Fruit fly (Drosophila melanogaster) whole organism, embryonic: ENCODE data around the gene Lim3.

Experiments used
- Antp ChIP-seq: fragments of 200-800 bp; sonication (Bioruptor generic); optimal IDR thresholded peaks from 3 replicates; lab custom pipeline; 2016; ENCODE audit warnings: missing biosample characterization, missing genetic modification characterization
- CG10267 ChIP-seq: fragments of 200-800 bp; sonication (Bioruptor generic); optimal IDR thresholded peaks from 2 replicates; lab custom pipeline; 2018; ENCODE audit warnings: missing biosample characterization, mild to moderate bottlenecking, missing genetic modification characterization, moderate library complexity
- CG12236 ChIP-seq: fragments of 200-800 bp; sonication (Bioruptor generic); optimal IDR thresholded peaks from 2 replicates; lab custom pipeline; 2016; ENCODE audit warnings: missing biosample characterization, missing genetic modification characterization
- CG13424 ChIP-seq: fragments of 200-800 bp; sonication (Bioruptor generic); optimal IDR thresholded peaks from 2 replicates; lab custom pipeline; 2019; ENCODE audit warnings: missing biosample characterization, mild to moderate bottlenecking, missing genetic modification characterization, moderate library complexity
- CG16815 ChIP-seq: fragments of 200-800 bp; sonication (Bioruptor generic); optimal IDR thresholded peaks from 3 replicates; lab custom pipeline; 2017; ENCODE audit warnings: missing biosample characterization, mild to moderate bottlenecking, missing genetic modification characterization
- CG17186 ChIP-seq: fragments of 200-800 bp; sonication (Bioruptor generic); optimal IDR thresholded peaks from 3 replicates; lab custom pipeline; 2017; ENCODE audit warnings: missing biosample characterization, missing genetic modification reagents, missing genetic modification characterization
- CG1792 ChIP-seq: fragments of 200-800 bp; sonication (Bioruptor generic); optimal IDR thresholded peaks from 2 replicates; lab custom pipeline; 2016; ENCODE audit warnings: missing biosample characterization, missing genetic modification characterization
- CG18619 ChIP-seq: fragments of 200-800 bp; sonication (Bioruptor generic); optimal IDR thresholded peaks from 3 replicates; lab custom pipeline; 2017; ENCODE audit warnings: missing biosample characterization, mild to moderate bottlenecking, missing genetic modification characterization
- CG30431 ChIP-seq: fragments of 200-800 bp; sonication (Bioruptor generic); optimal IDR thresholded peaks from 2 replicates; lab custom pipeline; 2017; ENCODE audit warnings: missing biosample characterization, missing genetic modification characterization
- CG31365 ChIP-seq: fragments of 200-800 bp; sonication (Bioruptor generic); optimal IDR thresholded peaks from 2 replicates; lab custom pipeline; 2018; ENCODE audit warnings: missing biosample characterization, mild to moderate bottlenecking, missing genetic modification characterization
- CG34376 ChIP-seq: fragments of 200-800 bp; sonication (Bioruptor generic); optimal IDR thresholded peaks from 2 replicates; lab custom pipeline; 2018; ENCODE audit warnings: missing biosample characterization, mild to moderate bottlenecking, missing genetic modification characterization
- CG3995 ChIP-seq: fragments of 200-800 bp; sonication (Bioruptor generic); optimal IDR thresholded peaks from 3 replicates; lab custom pipeline; 2016; ENCODE audit warnings: missing biosample characterization, missing genetic modification characterization
- CG4707 ChIP-seq: fragments of 200-800 bp; sonication (Bioruptor generic); optimal IDR thresholded peaks from 2 replicates; lab custom pipeline; 2018; ENCODE audit warnings: missing biosample characterization, mild to moderate bottlenecking, missing genetic modification characterization, moderate library complexity
- CG7745 ChIP-seq: fragments of 200-800 bp; sonication (Bioruptor generic); optimal IDR thresholded peaks from 2 replicates; lab custom pipeline; 2018; ENCODE audit warnings: missing biosample characterization, mild to moderate bottlenecking, missing genetic modification characterization, moderate library complexity
- Dek ChIP-seq: fragments of 200-800 bp; sonication (Bioruptor generic); optimal IDR thresholded peaks from 3 replicates; lab custom pipeline; 2019; ENCODE audit warnings: missing biosample characterization, mild to moderate bottlenecking, missing genetic modification characterization, moderate library complexity
- Drgx ChIP-seq: fragments of 200-800 bp; sonication (Bioruptor generic); IDR thresholded peaks from 2 replicates; pipeline ENCODE4 v1.3.6; 2022; ENCODE audit warnings: missing biosample characterization, missing genetic modification characterization
- H15 ChIP-seq: fragments of 200-800 bp; sonication (Bioruptor generic); IDR thresholded peaks from 3 replicates; pipeline ENCODE4 v1.3.6; 2022; ENCODE audit warnings: missing biosample characterization, missing genetic modification characterization
- HLH3B ChIP-seq: fragments of 200-800 bp; sonication (Bioruptor generic); IDR thresholded peaks from 2 replicates; pipeline ENCODE4 v1.3.6; 2022; ENCODE audit warnings: missing biosample characterization, missing genetic modification characterization
- Hand ChIP-seq: fragments of 200-800 bp; sonication (Bioruptor generic); optimal IDR thresholded peaks from 2 replicates; lab custom pipeline; 2017; ENCODE audit warnings: mild to moderate bottlenecking, missing biosample characterization, missing genetic modification reagents, missing genetic modification characterization
- Hsf ChIP-seq: fragments of 200-800 bp; sonication (Bioruptor generic); optimal IDR thresholded peaks from 3 replicates; lab custom pipeline; 2016; ENCODE audit warnings: missing biosample characterization, missing genetic modification characterization
- Kr ChIP-seq: fragments of 200-800 bp; sonication (Bioruptor generic); optimal IDR thresholded peaks from 2 replicates; lab custom pipeline; 2017; ENCODE audit warnings: missing biosample characterization, mild to moderate bottlenecking, missing genetic modification characterization
- MESR4 ChIP-seq: fragments of 200-800 bp; sonication (Bioruptor generic); optimal IDR thresholded peaks from 2 replicates; lab custom pipeline; 2018; ENCODE audit warnings: missing biosample characterization, mild to moderate bottlenecking, missing genetic modification characterization, moderate library complexity
- Mad ChIP-seq: fragments of 200-800 bp; sonication (Bioruptor generic); optimal IDR thresholded peaks from 2 replicates; lab custom pipeline; 2016; ENCODE audit warnings: missing biosample characterization, missing genetic modification characterization
- Rfx ChIP-seq: fragments of 200-800 bp; sonication (Bioruptor generic); IDR thresholded peaks from 2 replicates; pipeline ENCODE4 v1.3.6; 2022; ENCODE audit warnings: missing biosample characterization, missing genetic modification characterization
- Side ChIP-seq: fragments of 200-800 bp; sonication (Bioruptor generic); optimal IDR thresholded peaks from 2 replicates; lab custom pipeline; 2016; ENCODE audit warnings: missing biosample characterization, missing genetic modification characterization
- Spps ChIP-seq: fragments of 200-800 bp; sonication (Bioruptor generic); optimal IDR thresholded peaks from 2 replicates; lab custom pipeline; 2018; ENCODE audit warnings: missing biosample characterization, mild to moderate bottlenecking, missing genetic modification characterization
- Tbp ChIP-seq: fragments of >200 bp; optimal IDR thresholded peaks from 2 replicates; lab custom pipeline; 2018; ENCODE audit warnings: missing biosample characterization, missing genetic modification characterization
- Xrp1 ChIP-seq: fragments of 200-800 bp; sonication (Bioruptor generic); IDR thresholded peaks from 2 replicates; pipeline ENCODE4 v1.3.6; 2022; ENCODE audit warnings: missing biosample characterization, missing genetic modification characterization
- ap ChIP-seq: fragments of 200-800 bp; sonication (Bioruptor generic); IDR thresholded peaks from 2 replicates; pipeline ENCODE4 v1.3.6; 2022; ENCODE audit warnings: missing biosample characterization, missing genetic modification characterization
- bigmax ChIP-seq: fragments of 200-800 bp; sonication (Bioruptor generic); optimal IDR thresholded peaks from 2 replicates; lab custom pipeline; 2018; ENCODE audit warnings: missing biosample characterization, mild to moderate bottlenecking, missing genetic modification characterization
- btn ChIP-seq: fragments of 200-800 bp; sonication (Bioruptor generic); optimal IDR thresholded peaks from 2 replicates; lab custom pipeline; 2016; ENCODE audit warnings: missing biosample characterization, missing genetic modification characterization
- cas ChIP-seq: fragments of 200-800 bp; sonication (Bioruptor generic); IDR thresholded peaks from 2 replicates; pipeline ENCODE4 v1.3.6; 2022; ENCODE audit warnings: missing biosample characterization, missing genetic modification characterization
- chn ChIP-seq: fragments of 200-800 bp; sonication (Bioruptor generic); optimal IDR thresholded peaks from 2 replicates; lab custom pipeline; 2016; ENCODE audit warnings: missing biosample characterization, missing genetic modification characterization
- dimm ChIP-seq: fragments of 200-800 bp; sonication (Bioruptor generic); IDR thresholded peaks from 2 replicates; pipeline ENCODE4 v1.3.6; 2022; ENCODE audit warnings: missing biosample characterization, missing genetic modification characterization
- dysf ChIP-seq: fragments of 200-800 bp; sonication (Bioruptor generic); IDR thresholded peaks from 3 replicates; pipeline ENCODE4 v1.3.6; 2022; ENCODE audit warnings: missing biosample characterization, missing genetic modification characterization
- fd96Cb ChIP-seq: fragments of 200-800 bp; sonication (Bioruptor generic); optimal IDR thresholded peaks from 2 replicates; lab custom pipeline; 2018; ENCODE audit warnings: missing biosample characterization, mild to moderate bottlenecking, missing genetic modification characterization, moderate library complexity
- fru ChIP-seq: fragments of >200 bp; optimal IDR thresholded peaks from 2 replicates; lab custom pipeline; 2017
- insv ChIP-seq, 2 experiments: fragments of 200-800 bp; sonication (Bioruptor generic); optimal IDR thresholded peaks; 3 replicates each; lab custom pipeline; 2016 to 2018; ENCODE audit warnings: missing biosample characterization in 2 of 2, missing genetic modification characterization in 2 of 2
- kni ChIP-seq: fragments of 200-800 bp; sonication (Bioruptor generic); optimal IDR thresholded peaks from 3 replicates; lab custom pipeline; 2017; ENCODE audit warnings: mild to moderate bottlenecking, missing biosample characterization, missing genetic modification reagents, missing genetic modification characterization
- lilli ChIP-seq: fragments of 200-800 bp; sonication (Bioruptor generic); optimal IDR thresholded peaks from 3 replicates; lab custom pipeline; 2016; ENCODE audit warnings: missing biosample characterization, missing genetic modification characterization
- luna ChIP-seq: fragments of 200-800 bp; sonication (Bioruptor generic); optimal IDR thresholded peaks from 2 replicates; lab custom pipeline; 2016; ENCODE audit warnings: missing biosample characterization, missing genetic modification characterization
- oc ChIP-seq: fragments of 200-800 bp; sonication (Bioruptor generic); optimal IDR thresholded peaks from 2 replicates; lab custom pipeline; 2018; ENCODE audit warnings: missing biosample characterization, mild to moderate bottlenecking, missing genetic modification characterization, moderate library complexity
- pho ChIP-seq: fragments of 200-800 bp; sonication (Bioruptor generic); optimal IDR thresholded peaks from 2 replicates; lab custom pipeline; 2016; ENCODE audit warnings: missing biosample characterization, missing genetic modification characterization
- psq ChIP-seq: fragments of 200-800 bp; sonication (Bioruptor generic); optimal IDR thresholded peaks from 2 replicates; lab custom pipeline; 2017; ENCODE audit warnings: missing biosample characterization, missing genetic modification characterization
- repo ChIP-seq: fragments of 200-800 bp; sonication (Bioruptor generic); optimal IDR thresholded peaks from 2 replicates; lab custom pipeline; 2016; ENCODE audit warnings: missing biosample characterization, missing genetic modification characterization
- run ChIP-seq: fragments of 200-800 bp; sonication (Bioruptor generic); optimal IDR thresholded peaks from 3 replicates; lab custom pipeline; 2018; ENCODE audit warnings: missing biosample characterization, mild to moderate bottlenecking, missing genetic modification characterization
- slbo ChIP-seq: fragments of 200-800 bp; sonication (Bioruptor generic); IDR thresholded peaks from 2 replicates; pipeline ENCODE4 v1.3.6; 2022; ENCODE audit warnings: missing biosample characterization, missing genetic modification characterization
- sqz ChIP-seq: fragments of 200-800 bp; sonication (Bioruptor generic); optimal IDR thresholded peaks from 3 replicates; lab custom pipeline; 2018; ENCODE audit warnings: missing biosample characterization, mild to moderate bottlenecking, missing genetic modification characterization
- stc ChIP-seq: fragments of 200-800 bp; sonication (Bioruptor generic); IDR thresholded peaks from 2 replicates; pipeline ENCODE4 v1.3.6; 2022; ENCODE audit warnings: missing biosample characterization, missing genetic modification characterization
- unpg ChIP-seq: fragments of 200-800 bp; sonication (Bioruptor generic); optimal IDR thresholded peaks from 3 replicates; lab custom pipeline; 2018; ENCODE audit warnings: missing biosample characterization, mild to moderate bottlenecking, missing genetic modification characterization, moderate library complexity

Gene Lim3

dm6 chr2L:19133465-19134365, 25.5 kb upstream of the Lim3 start, which contains the start of gene brat (continued):
- TF ChIP-seq CG1792 (GFP tag; lab: Kevin White, UChicago) (peak; percentile 35), HLH3B (GFP tag; lab: Robert Waterston, UW) (peak; percentile 44; the same call in 1 of the 2 replicates), lilli (GFP tag; lab: Kevin White, UChicago) (peak; percentile 80), CG7745 (tag; lab: Kevin White, UChicago) (no peak), repo (GFP tag; lab: Kevin White, UChicago) (peak; percentile 18), CG4707 (GFP tag; lab: Kevin White, UChicago) (no peak), psq (GFP tag; lab: Kevin White, UChicago) (no peak), CG34376 (GFP tag; lab: Kevin White, UChicago) (peak; percentile 14), dysf (GFP tag; lab: Robert Waterston, UW) (peak; percentile 56; the same call in 1 of the 3 replicates), CG17186 (peak; percentile 46), CG12236 (no peak), bigmax (no peak), dimm (GFP tag; lab: Robert Waterston, UW) (no peak), CG30431 (GFP tag; lab: Kevin White, UChicago) (no peak), CG13424 (tag; lab: Kevin White, UChicago) (peak; percentile 64), Xrp1 (GFP tag; lab: Robert Waterston, UW) (peak; percentile 33; the same call in 1 of the 2 replicates), chn (GFP tag; lab: Kevin White, UChicago) (peak; percentile 5), oc (tag; lab: Kevin White, UChicago) (peak; percentile 17), btn (no peak), CG10267 (tag; lab: Kevin White, UChicago) (peak; percentile 77), fru (lab: Kevin White, UChicago) (no peak), Side (GFP tag; lab: Kevin White, UChicago) (peak; percentile 71), Drgx (0 out of 2 replicates have a peak, but pooled peaks have one; percentile 21), CG16815 (GFP tag; lab: Kevin White, UChicago) (no peak), luna (GFP tag; lab: Kevin White, UChicago) (peak; percentile 44), run (tag; lab: Kevin White, UChicago) (no peak), H15 (GFP tag; lab: Robert Waterston, UW) (no peak), sqz (GFP tag; lab: Kevin White, UChicago) (peak; percentile 28), Rfx (GFP tag; lab: Robert Waterston, UW) (peak; percentile 54; the same call in 1 of the 2 replicates), Spps (no peak), cas (GFP tag; lab: Robert Waterston, UW) (no peak), ap (GFP tag; lab: Robert Waterston, UW) (no peak), MESR4 (GFP tag; lab: Kevin White, UChicago) (no peak), Hand (GFP tag; lab: Kevin White, UChicago) (no peak), CG31365 (tag; lab: Kevin White, UChicago) (no peak), stc (GFP tag; lab: Robert Waterston, UW) (no peak), Antp (GFP tag; lab: Kevin White, UChicago) (peak; percentile 66), Kr (no peak), Mad (GFP tag; lab: Kevin White, UChicago) (no peak), fd96Cb (peak; percentile 1), slbo (GFP tag; lab: Robert Waterston, UW) (peak; percentile 61; the same call in 1 of the 2 replicates), Tbp (GFP tag; lab: Kevin White, UChicago) (no peak), Hsf (GFP tag; lab: Kevin White, UChicago) (peak; percentile 67), Dek (tag; lab: Kevin White, UChicago) (peak; percentile 18), insv (GFP tag; optimal IDR thresholded peaks at IDR 0.05; lab: Kevin White, UChicago) (peak; percentile 95 to 98), CG18619 (GFP tag; lab: Kevin White, UChicago) (no peak), kni (peak; percentile 46), CG3995 (peak; percentile 65), unpg (peak; percentile 40), pho (GFP tag; lab: Kevin White, UChicago) (peak; percentile 59)
